Fruit fly (Drosophila melanogaster): ENCODE data around the gene X11L.

X11L gene

DNA sequence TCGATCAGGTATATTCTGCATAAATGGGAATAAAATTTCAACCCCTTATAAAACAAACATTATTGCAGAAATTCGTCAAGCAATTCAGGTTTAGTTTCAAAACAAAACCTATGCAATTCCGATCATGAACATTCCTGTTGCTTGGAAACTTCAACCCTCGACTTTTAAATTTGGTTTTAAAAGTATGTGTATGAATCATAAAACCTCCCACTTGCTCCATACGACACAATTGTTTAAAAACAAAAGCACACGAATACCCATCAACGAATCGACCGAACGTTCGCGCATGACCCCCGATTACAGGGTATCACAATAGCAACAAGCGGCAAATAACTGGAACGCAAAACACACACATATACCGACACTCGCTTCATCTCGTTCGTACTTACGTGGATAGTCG, 21.3 kb upstream of the X11L start (continued):
- TF ChIP-seq Abd-B (GFP tag; optimal IDR thresholded peaks at IDR 0.05) (no peak), Dp (GFP tag; optimal IDR thresholded peaks at IDR 0.05) (no peak), Ravus (GFP tag; IDR thresholded peaks at IDR 0.05) (no peak), CG8944 (GFP tag; optimal IDR thresholded peaks at IDR 0.05) (no peak), CG3838 (GFP tag; optimal IDR thresholded peaks at IDR 0.05) (no peak), D (optimal IDR thresholded peaks at IDR 0.05) (no peak), D (GFP tag; optimal IDR thresholded peaks at IDR 0.05) (no peak), sisA (GFP tag; IDR thresholded peaks at IDR 0.05) (0 out of 2 replicates have a peak, but pooled peaks have one; percentile 29), CG43689 (GFP tag; IDR thresholded peaks at IDR 0.05) (no peak), CG15601 (tag; optimal IDR thresholded peaks at IDR 0.05) (no peak), CoRest (tag; optimal IDR thresholded peaks at IDR 0.05) (peak; percentile 8), Taf1 (GFP tag; IDR thresholded peaks at IDR 0.05) (no peak), klu (GFP tag; IDR thresholded peaks at IDR 0.05) (no peak), CG8281 (tag; optimal IDR thresholded peaks at IDR 0.05) (no peak), slbo (GFP tag; IDR thresholded peaks at IDR 0.05) (peak; percentile 32; the same call in 1 of the 2 replicates), jumu (GFP tag; optimal IDR thresholded peaks at IDR 0.05) (peak; percentile 25), insv (GFP tag; optimal IDR thresholded peaks at IDR 0.05) (no peak), C15 (GFP tag; IDR thresholded peaks at IDR 0.05) (no peak), CG1233 (GFP tag; optimal IDR thresholded peaks at IDR 0.05) (no peak), Max (GFP tag; optimal IDR thresholded peaks at IDR 0.05) (no peak), CG5180 (GFP tag; optimal IDR thresholded peaks at IDR 0.05) (no peak), nerfin-1 (tag; optimal IDR thresholded peaks at IDR 0.05) (peak; percentile 8), CG2889 (GFP tag; IDR thresholded peaks at IDR 0.05) (no peak), chm (GFP tag; IDR thresholded peaks at IDR 0.05) (no peak), emc (GFP tag; optimal IDR thresholded peaks at IDR 0.05) (no peak), scrt (GFP tag; optimal IDR thresholded peaks at IDR 0.05) (peak; percentile 49), CG13123 (GFP tag; optimal IDR thresholded peaks at IDR 0.05) (no peak), Ada2b (GFP tag; IDR thresholded peaks at IDR 0.05) (peak; percentile 39; the same call in 1 of the 2 replicates), btn (GFP tag; optimal IDR thresholded peaks at IDR 0.05) (no peak), Doc2 (GFP tag; IDR thresholded peaks at IDR 0.05) (no peak), fru (optimal IDR thresholded peaks at IDR 0.05) (no peak), CTCF (GFP tag; optimal IDR thresholded peaks at IDR 0.05) (no peak), Vsx1 (GFP tag; optimal IDR thresholded peaks at IDR 0.05) (no peak), CG31388 (GFP tag; optimal IDR thresholded peaks at IDR 0.05) (no peak), CG18599 (GFP tag; optimal IDR thresholded peaks at IDR 0.05) (no peak), salm (tag; optimal IDR thresholded peaks at IDR 0.05) (no peak), grn (GFP tag; optimal IDR thresholded peaks at IDR 0.05) (no peak), CG8359 (GFP tag; optimal IDR thresholded peaks at IDR 0.05; ENCODE audit: borderline replicate concordance) (no peak), Dll (GFP tag; IDR thresholded peaks at IDR 0.05; ENCODE audit: partially characterized antibody) (no peak), CG4360 (GFP tag; IDR thresholded peaks at IDR 0.05) (no peak), org-1 (GFP tag; optimal IDR thresholded peaks at IDR 0.05) (no peak), inv (GFP tag; IDR thresholded peaks at IDR 0.05; ENCODE audit: partially characterized antibody) (no peak), zen2 (GFP tag; IDR thresholded peaks at IDR 0.05; ENCODE audit: partially characterized antibody) (no peak), CG2120 (GFP tag; optimal IDR thresholded peaks at IDR 0.05) (peak; percentile 39), Mad (GFP tag; optimal IDR thresholded peaks at IDR 0.05) (no peak), CG7372 (GFP tag; IDR thresholded peaks at IDR 0.05) (no peak), Lhr (GFP tag; optimal IDR thresholded peaks at IDR 0.05) (no peak), Blimp-1 (GFP tag; optimal IDR thresholded peaks at IDR 0.05) (no peak), hb (GFP tag; IDR thresholded peaks at IDR 0.05; ENCODE audit: partially characterized antibody) (no peak), gce (GFP tag; IDR thresholded peaks at IDR 0.05) (no peak), CG10147 (GFP tag; optimal IDR thresholded peaks at IDR 0.05) (no peak), CG15269 (tag; optimal IDR thresholded peaks at IDR 0.05) (peak; percentile 19), CG17612 (GFP tag; IDR thresholded peaks at IDR 0.05) (no peak)

Measured in whole organism, embryonic.